Worm (Caenorhabditis elegans) whole organism, L4 larva: Measurements from ENCODE around the gene pgl-3.

Source experiments
- nhr-25 ChIP-seq: sonication (generic microtip); optimal IDR thresholded peaks from 2 replicates; lab custom pipeline; 2017; ENCODE audit warnings: missing genetic modification characterization, mild to moderate bottlenecking, missing compliant biosample characterization, antibody characterized with exemption, moderate library complexity, borderline replicate concordance; ENCODE audit not compliant: insufficient read depth
- unc-39 ChIP-seq: sonication (generic microtip); optimal IDR thresholded peaks from 2 replicates; lab custom pipeline; 2017; ENCODE audit warnings: missing biosample characterization, missing genetic modification characterization

DNA sequence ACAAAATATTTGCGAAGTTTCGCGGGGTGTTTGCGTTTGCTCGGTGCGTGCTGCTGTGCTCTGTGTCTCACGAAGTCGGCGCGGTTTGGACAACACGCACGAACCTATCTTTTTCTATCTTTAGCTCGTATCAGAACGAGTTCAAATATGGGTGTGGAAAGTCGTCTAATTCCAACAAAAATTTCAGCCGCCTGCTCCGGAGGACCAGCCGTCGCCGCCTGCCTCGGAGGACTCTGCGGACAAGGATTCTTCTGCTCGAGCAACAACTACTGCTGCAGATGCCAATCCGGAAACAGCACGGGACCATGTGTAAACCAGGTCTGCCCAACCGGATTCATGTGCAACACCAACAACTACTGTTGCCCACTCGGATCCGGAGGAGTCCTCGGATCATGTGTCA lies 46.2 kb downstream of the pgl-3 start:
- TF ChIP-seq nhr-25 (no peak), unc-39 (no peak)
